Fruit fly (Drosophila melanogaster) whole organism, pupa: ENCODE measurements around the gene eRF3.

Experiments
- CG12605 ChIP-seq: fragments of 200-800 bp; sonication (Bioruptor generic); IDR thresholded peaks from 2 replicates; pipeline ENCODE4 v1.3.6; 2022; ENCODE audit warnings: missing biosample characterization, missing genetic modification characterization
- CG15710 ChIP-seq: fragments of 200-800 bp; sonication (Bioruptor generic); optimal IDR thresholded peaks from 2 replicates; lab custom pipeline; 2018; ENCODE audit warnings: missing biosample characterization, mild to moderate bottlenecking, missing genetic modification characterization, moderate library complexity

DNA sequence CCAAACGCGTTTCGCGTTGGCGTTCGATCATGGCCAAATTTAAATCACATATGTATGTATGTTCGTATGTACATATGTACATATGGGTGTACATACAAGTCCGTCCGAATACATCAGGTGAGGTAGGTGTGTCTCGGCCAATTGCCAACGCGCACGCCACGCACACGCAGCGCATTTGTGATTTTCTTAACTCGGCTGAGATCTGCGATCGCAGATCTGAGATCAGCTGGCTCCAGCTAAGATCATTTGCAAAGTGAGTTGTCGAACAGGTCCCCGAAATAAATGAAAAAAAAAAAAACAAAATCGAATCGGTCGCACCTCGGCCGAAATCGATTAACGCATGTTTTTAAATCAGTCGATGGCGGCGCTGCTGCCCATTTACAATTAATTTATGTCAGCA is 35.0 kb downstream of the eRF3 start:
- TF ChIP-seq CG12605 (GFP tag; lab: Robert Waterston, UW) (no peak), CG15710 (tag; lab: Kevin White, UChicago) (no peak)
